Fruit fly (Drosophila melanogaster) whole organism, embryonic: ENCODE measurements around the gene CG32379.

Experiments
- Asciz ChIP-seq: fragments of 200-800 bp; sonication (Bioruptor generic); optimal IDR thresholded peaks from 2 replicates; lab custom pipeline; 2017; ENCODE audit warnings: missing biosample characterization, mild to moderate bottlenecking, missing genetic modification characterization, missing genetic modification reagents
- B-H1 ChIP-seq: fragments of 200-800 bp; sonication (Bioruptor generic); IDR thresholded peaks from 3 replicates; pipeline ENCODE4 v1.3.6; 2022; ENCODE audit warnings: missing biosample characterization, missing genetic modification characterization
- CG11085 ChIP-seq: fragments of 200-800 bp; sonication (Bioruptor generic); IDR thresholded peaks from 2 replicates; pipeline ENCODE4 v1.3.6; 2022; ENCODE audit warnings: missing biosample characterization, missing genetic modification characterization
- CG12071 ChIP-seq: fragments of 200-800 bp; sonication (Bioruptor generic); optimal IDR thresholded peaks from 3 replicates; lab custom pipeline; 2018; ENCODE audit warnings: missing biosample characterization, mild to moderate bottlenecking, missing genetic modification characterization
- CG12155 ChIP-seq: fragments of 200-800 bp; sonication (Bioruptor generic); optimal IDR thresholded peaks from 3 replicates; lab custom pipeline; 2016; ENCODE audit warnings: missing biosample characterization, missing genetic modification characterization
- CG14667 ChIP-seq: fragments of 200-800 bp; sonication (Bioruptor generic); IDR thresholded peaks from 2 replicates; pipeline ENCODE4 v1.3.6; 2022; ENCODE audit warnings: missing biosample characterization, missing genetic modification characterization
- CG15514 ChIP-seq: fragments of 200-800 bp; sonication (Bioruptor generic); optimal IDR thresholded peaks from 3 replicates; lab custom pipeline; 2017; ENCODE audit warnings: missing biosample characterization, missing genetic modification characterization, mild to moderate bottlenecking, moderate library complexity, missing genetic modification reagents
- CG17361 ChIP-seq: fragments of 200-800 bp; sonication (Bioruptor generic); IDR thresholded peaks from 3 replicates; pipeline ENCODE4 v1.3.6; 2022; ENCODE audit warnings: missing biosample characterization, missing genetic modification characterization
- CG18011 ChIP-seq: fragments of 200-800 bp; sonication (Bioruptor generic); optimal IDR thresholded peaks from 2 replicates; lab custom pipeline; 2017; ENCODE audit warnings: missing biosample characterization, missing genetic modification characterization, mild to moderate bottlenecking, moderate library complexity, missing genotype
- CG18599 ChIP-seq: fragments of 200-800 bp; sonication (Bioruptor generic); optimal IDR thresholded peaks from 3 replicates; lab custom pipeline; 2017; ENCODE audit warnings: missing biosample characterization, missing genetic modification characterization, mild to moderate bottlenecking, moderate library complexity, missing genetic modification reagents
- CG2889 ChIP-seq: fragments of 200-800 bp; sonication (Bioruptor generic); IDR thresholded peaks from 3 replicates; pipeline ENCODE4 v1.3.6; 2022; ENCODE audit warnings: missing biosample characterization, missing genetic modification characterization
- CG31388 ChIP-seq: fragments of 200-800 bp; sonication (Bioruptor generic); optimal IDR thresholded peaks from 2 replicates; lab custom pipeline; 2016; ENCODE audit warnings: missing biosample characterization, missing genetic modification characterization
- CG5180 ChIP-seq: fragments of 200-800 bp; sonication (Bioruptor generic); optimal IDR thresholded peaks from 3 replicates; lab custom pipeline; 2017; ENCODE audit warnings: missing biosample characterization, missing genetic modification characterization, mild to moderate bottlenecking, moderate library complexity, missing genetic modification reagents
- CG5953 ChIP-seq: fragments of 200-800 bp; sonication (Bioruptor generic); IDR thresholded peaks from 2 replicates; pipeline ENCODE4 v1.3.6; 2022; ENCODE audit warnings: missing biosample characterization, missing genetic modification characterization
- CG6813 ChIP-seq: fragments of 200-800 bp; sonication (Bioruptor generic); optimal IDR thresholded peaks from 2 replicates; lab custom pipeline; 2017; ENCODE audit warnings: missing biosample characterization, missing genetic modification characterization, mild to moderate bottlenecking, moderate library complexity, missing genetic modification reagents
- CG7271 ChIP-seq: fragments of 200-800 bp; sonication (Bioruptor generic); optimal IDR thresholded peaks from 2 replicates; lab custom pipeline; 2018; ENCODE audit warnings: missing biosample characterization, mild to moderate bottlenecking, missing genetic modification characterization, moderate library complexity
- CG7987 ChIP-seq: fragments of 200-800 bp; sonication (Bioruptor generic); optimal IDR thresholded peaks from 2 replicates; lab custom pipeline; 2018; ENCODE audit warnings: missing biosample characterization, mild to moderate bottlenecking, missing genetic modification characterization, moderate library complexity
- CG8290 ChIP-seq, 3 experiments: fragments of 200-800 bp; sonication (Bioruptor generic); optimal IDR thresholded peaks; 2 replicates each; lab custom pipeline; 2016 to 2019; ENCODE audit warnings: missing biosample characterization in 3 of 3, missing genetic modification characterization in 3 of 3, mild to moderate bottlenecking in 2 of 3, moderate library complexity in 1 of 3
- CG9215 ChIP-seq: fragments of 200-800 bp; sonication (Bioruptor generic); IDR thresholded peaks from 2 replicates; pipeline ENCODE4 v1.3.6; 2022; ENCODE audit warnings: missing biosample characterization, missing genetic modification characterization
- Dad ChIP-seq: fragments of 200-800 bp; sonication (Bioruptor generic); optimal IDR thresholded peaks from 3 replicates; lab custom pipeline; 2016; ENCODE audit warnings: missing biosample characterization, missing genetic modification characterization
- Rx ChIP-seq: fragments of 200-800 bp; sonication (Bioruptor generic); IDR thresholded peaks from 2 replicates; pipeline ENCODE4 v1.3.6; 2022; ENCODE audit warnings: missing biosample characterization, missing genetic modification characterization
- az2 ChIP-seq: fragments of 200-800 bp; sonication (Bioruptor generic); optimal IDR thresholded peaks from 3 replicates; lab custom pipeline; 2016; ENCODE audit warnings: missing biosample characterization, missing genetic modification characterization
- chinmo ChIP-seq: fragments of 200-800 bp; sonication (Bioruptor generic); IDR thresholded peaks from 4 replicates; pipeline ENCODE4 v1.3.6; 2022; ENCODE audit warnings: missing biosample characterization, missing genetic modification characterization; ENCODE audit not compliant: partially characterized antibody
- crc ChIP-seq: fragments of 200-800 bp; sonication (Bioruptor generic); optimal IDR thresholded peaks from 2 replicates; lab custom pipeline; 2016; ENCODE audit warnings: missing biosample characterization, missing genetic modification characterization
- dan ChIP-seq: fragments of 200-800 bp; sonication (Bioruptor generic); IDR thresholded peaks from 2 replicates; pipeline ENCODE4 v1.3.6; 2022; ENCODE audit warnings: missing biosample characterization, missing genetic modification characterization
- dati ChIP-seq: fragments of 200-800 bp; sonication (Bioruptor generic); IDR thresholded peaks from 2 replicates; pipeline ENCODE4 v1.3.6; 2022; ENCODE audit warnings: missing biosample characterization, missing genetic modification characterization
- dmrt11E ChIP-seq: fragments of 200-800 bp; sonication (Bioruptor generic); optimal IDR thresholded peaks from 3 replicates; lab custom pipeline; 2018; ENCODE audit warnings: missing biosample characterization, mild to moderate bottlenecking, missing genetic modification characterization, moderate library complexity
- dmrt99B ChIP-seq: fragments of 200-800 bp; sonication (Bioruptor generic); optimal IDR thresholded peaks from 2 replicates; lab custom pipeline; 2018; ENCODE audit warnings: missing biosample characterization, mild to moderate bottlenecking, missing genetic modification characterization, moderate library complexity
- dysf ChIP-seq: fragments of 200-800 bp; sonication (Bioruptor generic); IDR thresholded peaks from 3 replicates; pipeline ENCODE4 v1.3.6; 2022; ENCODE audit warnings: missing biosample characterization, missing genetic modification characterization
- ems ChIP-seq: fragments of 200-800 bp; sonication (Bioruptor generic); optimal IDR thresholded peaks from 3 replicates; lab custom pipeline; 2016; ENCODE audit warnings: missing biosample characterization, missing genetic modification characterization
- en ChIP-seq: fragments of 200-800 bp; sonication (Bioruptor generic); optimal IDR thresholded peaks from 2 replicates; lab custom pipeline; 2016; ENCODE audit warnings: missing biosample characterization, missing genetic modification characterization
- exex ChIP-seq: fragments of 200-800 bp; sonication (Bioruptor generic); optimal IDR thresholded peaks from 4 replicates; lab custom pipeline; 2018; ENCODE audit warnings: missing biosample characterization, mild to moderate bottlenecking, missing genetic modification characterization, moderate library complexity
- fd64A ChIP-seq: fragments of 200-800 bp; sonication (Bioruptor generic); optimal IDR thresholded peaks from 3 replicates; lab custom pipeline; 2018; ENCODE audit warnings: missing biosample characterization, mild to moderate bottlenecking, missing genetic modification characterization
- ftz-f1 ChIP-seq: fragments of 200-800 bp; sonication (Bioruptor generic); optimal IDR thresholded peaks from 2 replicates; lab custom pipeline; 2016; ENCODE audit warnings: missing biosample characterization, missing genetic modification characterization
- hkb ChIP-seq, 2 experiments: fragments of 200-800 bp in 1 of 2; fragments of >200 bp in 1 of 2; sonication (Bioruptor generic) in 1 of 2; IDR thresholded peaks in 1 of 2; optimal IDR thresholded peaks in 1 of 2; 2 replicates each; pipeline versions ENCODE4 v1.3.6 to Lab custom; 2017 to 2022; ENCODE audit warnings: missing biosample characterization in 1 of 2, missing genetic modification characterization in 1 of 2
- insv ChIP-seq, 2 experiments: fragments of 200-800 bp; sonication (Bioruptor generic); optimal IDR thresholded peaks; 3 replicates each; lab custom pipeline; 2016 to 2018; ENCODE audit warnings: missing biosample characterization in 2 of 2, missing genetic modification characterization in 2 of 2
- jing ChIP-seq: fragments of 200-800 bp; sonication (Bioruptor generic); optimal IDR thresholded peaks from 2 replicates; lab custom pipeline; 2018; ENCODE audit warnings: missing biosample characterization, mild to moderate bottlenecking, missing genetic modification characterization
- kah ChIP-seq: fragments of 200-800 bp; sonication (Bioruptor generic); optimal IDR thresholded peaks from 2 replicates; lab custom pipeline; 2018; ENCODE audit warnings: missing biosample characterization, mild to moderate bottlenecking, missing genetic modification characterization
- mirr ChIP-seq: fragments of 200-800 bp; sonication (Bioruptor generic); optimal IDR thresholded peaks from 3 replicates; lab custom pipeline; 2018; ENCODE audit warnings: missing biosample characterization, mild to moderate bottlenecking, missing genetic modification characterization
- org-1 ChIP-seq: fragments of 200-800 bp; sonication (Bioruptor generic); optimal IDR thresholded peaks from 2 replicates; lab custom pipeline; 2017; ENCODE audit warnings: missing biosample characterization, missing genetic modification characterization
- prd ChIP-seq, 3 experiments: fragments of >200 bp in 2 of 3; fragments of 200-800 bp in 1 of 3; sonication (Bioruptor generic) in 1 of 3; optimal IDR thresholded peaks in 2 of 3; IDR thresholded peaks in 1 of 3; 2 replicates in 2 of 3; 3 replicates in 1 of 3; pipeline versions ENCODE4 v1.3.6 to Lab custom; 2017 to 2022; ENCODE audit warnings: missing biosample characterization in 1 of 3, missing genetic modification characterization in 1 of 3
- psq ChIP-seq: fragments of 200-800 bp; sonication (Bioruptor generic); optimal IDR thresholded peaks from 2 replicates; lab custom pipeline; 2017; ENCODE audit warnings: missing biosample characterization, missing genetic modification characterization
- ranshi ChIP-seq: fragments of 200-800 bp; sonication (Bioruptor generic); IDR thresholded peaks from 2 replicates; pipeline ENCODE4 v1.3.6; 2022; ENCODE audit warnings: missing biosample characterization, missing genetic modification characterization
- row ChIP-seq: fragments of 200-800 bp; sonication (Bioruptor generic); IDR thresholded peaks from 3 replicates; pipeline ENCODE4 v1.3.6; 2022; ENCODE audit warnings: missing biosample characterization, missing genetic modification characterization
- sens ChIP-seq: fragments of 200-800 bp; sonication (Bioruptor generic); peaks from one replicate; lab custom pipeline; 2016; ENCODE audit warnings: missing biosample characterization, missing genetic modification characterization
- tin ChIP-seq: fragments of 200-800 bp; sonication (Bioruptor generic); optimal IDR thresholded peaks from 3 replicates; lab custom pipeline; 2016; ENCODE audit warnings: missing biosample characterization, missing genetic modification characterization
- tll ChIP-seq, 2 experiments: fragments of 200-800 bp in 1 of 2; fragments of >200 bp in 1 of 2; sonication (Bioruptor generic) in 1 of 2; optimal IDR thresholded peaks; 2 replicates each; lab custom pipeline; 2017 to 2019; ENCODE audit warnings: missing biosample characterization in 2 of 2, missing genetic modification characterization in 2 of 2, mild to moderate bottlenecking in 1 of 2, moderate library complexity in 1 of 2

The CG32379 gene

dm6 chr3L:7347984-7348631 lies 48.0 kb upstream of the CG32379 start, which contains the start of the genes Srp19 and qm (continued):
- TF ChIP-seq tll (GFP tag; optimal IDR thresholded peaks at IDR 0.05; lab: Kevin White, UChicago) = peak; percentile 6 to 63
- no peak for TF ChIP-seq dati (GFP tag; lab: Robert Waterston, UW)
- no peak for TF ChIP-seq prd (optimal IDR thresholded peaks at IDR 0.05; lab: Kevin White, UChicago)
- peak; percentile 71 for TF ChIP-seq prd (GFP tag; IDR thresholded peaks at IDR 0.05; lab: Robert Waterston, UW)

dm6 chr3L:7349311-7349710 lies 46.8 kb upstream of the CG32379 start:
- TF ChIP-seq Dad (GFP tag; lab: Kevin White, UChicago) (no peak), en (GFP tag; lab: Kevin White, UChicago) (no peak), hkb (optimal IDR thresholded peaks at IDR 0.05; lab: Kevin White, UChicago) (no peak), hkb (GFP tag; IDR thresholded peaks at IDR 0.05; lab: Robert Waterston, UW) (no peak), fd64A (GFP tag; lab: Kevin White, UChicago) (no peak), kah (GFP tag; lab: Kevin White, UChicago) (peak; percentile 19), dysf (GFP tag; lab: Robert Waterston, UW) (no peak), az2 (no peak), Asciz (GFP tag; lab: Kevin White, UChicago) (peak; percentile 4), CG5953 (GFP tag; lab: Robert Waterston, UW) (no peak), B-H1 (GFP tag; lab: Robert Waterston, UW) (no peak), psq (GFP tag; lab: Kevin White, UChicago) (no peak), ranshi (GFP tag; lab: Robert Waterston, UW) (no peak), CG7271 (tag; lab: Kevin White, UChicago) (no peak), CG6813 (GFP tag; lab: Kevin White, UChicago) (peak; percentile 23), CG18599 (GFP tag; lab: Kevin White, UChicago) (peak; percentile 38), CG8290 (GFP tag; optimal IDR thresholded peaks at IDR 0.05; lab: Kevin White, UChicago) (no peak), CG8290 (tag; optimal IDR thresholded peaks at IDR 0.05; lab: Kevin White, UChicago) (peak in 1 of 2 experiments; percentile 32), CG11085 (no peak), CG12155 (GFP tag; lab: Kevin White, UChicago) (no peak), ems (no peak), CG5180 (GFP tag; lab: Kevin White, UChicago) (no peak), dan (GFP tag; lab: Robert Waterston, UW) (no peak), CG12071 (GFP tag; lab: Kevin White, UChicago) (peak; percentile 32), org-1 (GFP tag; lab: Kevin White, UChicago) (peak; percentile 56), CG17361 (GFP tag; lab: Robert Waterston, UW) (no peak), crc (GFP tag; lab: Kevin White, UChicago) (no peak), CG18011 (no peak), CG31388 (GFP tag; lab: Kevin White, UChicago) (no peak), insv (GFP tag; optimal IDR thresholded peaks at IDR 0.05; lab: Kevin White, UChicago) (no peak), ftz-f1 (GFP tag; lab: Kevin White, UChicago) (no peak), chinmo (GFP tag; lab: Robert Waterston, UW) (0 out of 4 replicates have a peak, but pooled peaks have one; percentile 33), tin (GFP tag; lab: Kevin White, UChicago) (no peak), sens (GFP tag; lab: Kevin White, UChicago) (peak; percentile 12), row (GFP tag; lab: Robert Waterston, UW) (no peak), CG2889 (GFP tag; lab: Robert Waterston, UW) (no peak), mirr (GFP tag; lab: Kevin White, UChicago) (peak; percentile 16), jing (GFP tag; lab: Kevin White, UChicago) (no peak), dmrt11E (no peak), exex (tag; lab: Kevin White, UChicago) (peak; percentile 34), CG15514 (GFP tag; lab: Kevin White, UChicago) (peak; percentile 19), CG14667 (GFP tag; lab: Robert Waterston, UW) (no peak), CG7987 (peak; percentile 27), Rx (GFP tag; lab: Robert Waterston, UW) (no peak), dmrt99B (tag; lab: Kevin White, UChicago) (no peak), CG9215 (GFP tag; lab: Robert Waterston, UW) (no peak)
